Worm (Caenorhabditis elegans): ENCODE measurements around the gene C09B9.2.

ce11 chrIV:4982477-4982876 is 46.6 kb upstream of the C09B9.2 start, which contains the start of gene E03H12.4:
- TF ChIP-seq jun-1 (tag; optimal IDR thresholded peaks at IDR 0.05) (no peak), sptf-1 (tag; optimal IDR thresholded peaks at IDR 0.05) (no peak), elt-2 (tag; optimal IDR thresholded peaks at IDR 0.05) (no peak), skn-1 (tag; optimal IDR thresholded peaks at IDR 0.05) (no peak), lin-13 (GFP tag; optimal IDR thresholded peaks at IDR 0.05) (no peak), unc-62 (GFP tag; optimal IDR thresholded peaks at IDR 0.05) (no peak), fos-1 (tag; optimal IDR thresholded peaks at IDR 0.05) (no peak), pag-3 (tag; optimal IDR thresholded peaks at IDR 0.05; ENCODE audit: borderline replicate concordance, insufficient read depth) (no peak), rnt-1 (tag; optimal IDR thresholded peaks at IDR 0.05) (no peak), nhr-77 (tag; optimal IDR thresholded peaks at IDR 0.05) (no peak)

All from whole organism, L1 larva.